Fruit fly (Drosophila melanogaster): ENCODE measurements around the gene Deaf1.

Deaf1 gene

dm6 chr3L:19834143-19834794 lies 16.3 kb downstream of the Deaf1 start, which contains the start of the genes trc and CG32221 (continued):
- TF ChIP-seq her (GFP tag; optimal IDR thresholded peaks at IDR 0.05) (no peak), CG8924 (tag; optimal IDR thresholded peaks at IDR 0.05) (peak; percentile 33), ato (GFP tag; IDR thresholded peaks at IDR 0.05; ENCODE audit: partially characterized antibody) (no peak), dpn (GFP tag; optimal IDR thresholded peaks at IDR 0.05) (peak; percentile 19 to 43), jumu (GFP tag; optimal IDR thresholded peaks at IDR 0.05) (no peak), ash1 (GFP tag; optimal IDR thresholded peaks at IDR 0.05) (no peak), chn (GFP tag; optimal IDR thresholded peaks at IDR 0.05) (no peak), sug (tag; optimal IDR thresholded peaks at IDR 0.05) (peak; percentile 74), CG6854 (GFP tag; optimal IDR thresholded peaks at IDR 0.05) (no peak), CG15073 (GFP tag; optimal IDR thresholded peaks at IDR 0.05) (no peak), ham (GFP tag; IDR thresholded peaks at IDR 0.05) (no peak), CG4730 (GFP tag; IDR thresholded peaks at IDR 0.05) (no peak), CG12769 (tag; optimal IDR thresholded peaks at IDR 0.05) (no peak), dm (GFP tag; optimal IDR thresholded peaks at IDR 0.05) (no peak), ems (GFP tag; optimal IDR thresholded peaks at IDR 0.05) (no peak), h (optimal IDR thresholded peaks at IDR 0.05) (no peak), C15 (GFP tag; IDR thresholded peaks at IDR 0.05) (no peak), Sry-β (GFP tag; optimal IDR thresholded peaks at IDR 0.05) (peak; percentile 90), CG31441 (GFP tag; IDR thresholded peaks at IDR 0.05) (no peak), CG15269 (tag; optimal IDR thresholded peaks at IDR 0.05) (no peak), CG16813 (GFP tag; IDR thresholded peaks at IDR 0.05; ENCODE audit: partially characterized antibody) (peak; percentile 74), CG11456 (GFP tag; IDR thresholded peaks at IDR 0.05) (peak; percentile 57; the same call in 2 of the 3 replicates), CG16815 (GFP tag; optimal IDR thresholded peaks at IDR 0.05) (no peak), NK7.1 (GFP tag; optimal IDR thresholded peaks at IDR 0.05) (no peak), CG32767 (GFP tag; IDR thresholded peaks at IDR 0.05) (no peak), gce (GFP tag; IDR thresholded peaks at IDR 0.05) (no peak), Side (GFP tag; optimal IDR thresholded peaks at IDR 0.05) (peak; percentile 46), D19B (GFP tag; optimal IDR thresholded peaks at IDR 0.05) (no peak), pita (GFP tag; optimal IDR thresholded peaks at IDR 0.05) (no peak), CG31365 (tag; optimal IDR thresholded peaks at IDR 0.05) (no peak), Hr51 (GFP tag; optimal IDR thresholded peaks at IDR 0.05) (no peak), dmrt99B (tag; optimal IDR thresholded peaks at IDR 0.05) (no peak), HmgZ (tag; optimal IDR thresholded peaks at IDR 0.05) (peak; percentile 43), grn (GFP tag; optimal IDR thresholded peaks at IDR 0.05) (no peak), odd (GFP tag; optimal IDR thresholded peaks at IDR 0.05) (no peak), CG10959 (GFP tag; IDR thresholded peaks at IDR 0.05) (no peak), Hmr (GFP tag; optimal IDR thresholded peaks at IDR 0.05) (no peak), Doc3 (GFP tag; IDR thresholded peaks at IDR 0.05; ENCODE audit: partially characterized antibody) (0 out of 3 replicates have a peak, but pooled peaks have one; percentile 20), kah (GFP tag; optimal IDR thresholded peaks at IDR 0.05) (peak; percentile 11), Fer3 (tag; optimal IDR thresholded peaks at IDR 0.05) (no peak), Gsc (GFP tag; IDR thresholded peaks at IDR 0.05) (no peak), sd (tag; optimal IDR thresholded peaks at IDR 0.05) (no peak), org-1 (GFP tag; optimal IDR thresholded peaks at IDR 0.05) (no peak), CG14860 (GFP tag; IDR thresholded peaks at IDR 0.05; ENCODE audit: partially characterized antibody) (peak; percentile 64; the same call in 2 of the 3 replicates), NFAT (GFP tag; IDR thresholded peaks at IDR 0.05) (peak; percentile 78), corto (GFP tag; optimal IDR thresholded peaks at IDR 0.05) (no peak), cato (GFP tag; optimal IDR thresholded peaks at IDR 0.05; ENCODE audit: borderline replicate concordance) (no peak), CG8765 (GFP tag; IDR thresholded peaks at IDR 0.05) (no peak), zen (tag; optimal IDR thresholded peaks at IDR 0.05) (no peak), Bgb (GFP tag; IDR thresholded peaks at IDR 0.05; ENCODE audit: partially characterized antibody) (peak; percentile 84)

Measured in whole organism, embryonic.